Worm (Caenorhabditis elegans) whole organism, L4 larva: ENCODE results near the gene Y6E2A.1.

ENCODE experiments used
- F10B5.3 ChIP-seq: sonication (generic microtip); optimal IDR thresholded peaks from 2 replicates; lab custom pipeline; 2016; ENCODE audit warnings: mild to moderate bottlenecking, missing genetic modification characterization, missing compliant biosample characterization
- T20F7.1 ChIP-seq: fragments of 200-800 bp; sonication (Bioruptor generic); optimal IDR thresholded peaks from 2 replicates; lab custom pipeline; 2018; ENCODE audit warnings: mild to moderate bottlenecking, missing genetic modification characterization, missing compliant biosample characterization
- T26A8.4 ChIP-seq: fragments of 200-800 bp; sonication (Bioruptor generic); IDR thresholded peaks from 2 replicates; pipeline ENCODE4 v1.3.6; 2022; ENCODE audit warnings: missing genetic modification characterization, missing compliant biosample characterization
- Y105C5A.15 ChIP-seq: fragments of 200-800 bp; sonication (Bioruptor generic); IDR thresholded peaks from 2 replicates; pipeline ENCODE4 v1.3.6; 2022; ENCODE audit warnings: missing genetic modification characterization, missing compliant biosample characterization
- Y5F2A.4 ChIP-seq: fragments of 200-800 bp; sonication (Bioruptor generic); optimal IDR thresholded peaks from 2 replicates; lab custom pipeline; 2018; ENCODE audit warnings: mild to moderate bottlenecking, missing genetic modification characterization, missing compliant biosample characterization
- Y75B8A.6 ChIP-seq: fragments of 200-800 bp; sonication (Bioruptor generic); IDR thresholded peaks from 2 replicates; pipeline ENCODE4 v1.3.6; 2022; ENCODE audit warnings: missing genetic modification reagents, missing genetic modification characterization, missing compliant biosample characterization
- ZK337.2 ChIP-seq: fragments of 200-800 bp; sonication (Bioruptor generic); IDR thresholded peaks from 2 replicates; pipeline ENCODE4 v1.3.6; 2022; ENCODE audit warnings: missing genetic modification reagents, missing genetic modification characterization, missing compliant biosample characterization
- ceh-62 ChIP-seq: sonication (generic microtip); optimal IDR thresholded peaks from 2 replicates; lab custom pipeline; 2017; ENCODE audit warnings: missing biosample characterization, missing genetic modification characterization
- ceh-82 ChIP-seq: sonication (generic microtip); optimal IDR thresholded peaks from 2 replicates; lab custom pipeline; 2017; ENCODE audit warnings: missing biosample characterization, missing genetic modification characterization
- cey-2 ChIP-seq: sonication (generic microtip); optimal IDR thresholded peaks from 3 replicates; lab custom pipeline; 2017; ENCODE audit warnings: missing genetic modification characterization, mild to moderate bottlenecking, missing compliant biosample characterization, antibody characterized with exemption, borderline replicate concordance; ENCODE audit not compliant: insufficient read depth
- daf-12 ChIP-seq: fragments of 150-350 bp; optimal IDR thresholded peaks from 2 replicates; lab custom pipeline; 2014; ENCODE audit warnings: missing biosample characterization, missing genetic modification reagents, missing genetic modification characterization
- daf-16 ChIP-seq, 3 experiments: sonication (generic microtip); optimal IDR thresholded peaks; 2 replicates each; lab custom pipeline; 2016 to 2017; ENCODE audit warnings: missing genetic modification characterization in 3 of 3, missing genetic modification reagents in 3 of 3, mild to moderate bottlenecking in 2 of 3, missing compliant biosample characterization in 2 of 3, missing biosample characterization in 1 of 3, moderate library complexity in 1 of 3
- dmd-6 ChIP-seq: fragments of 200-800 bp; sonication (Bioruptor generic); IDR thresholded peaks from 2 replicates; pipeline ENCODE4 v1.3.6; 2022; ENCODE audit warnings: missing genetic modification reagents, missing genetic modification characterization, missing compliant biosample characterization
- dmd-8 ChIP-seq: fragments of 200-800 bp; sonication (Bioruptor generic); IDR thresholded peaks from 2 replicates; pipeline ENCODE4 v1.3.6; 2022; ENCODE audit warnings: missing genetic modification characterization, missing compliant biosample characterization
- duxl-1 ChIP-seq: sonication (generic microtip); optimal IDR thresholded peaks from 2 replicates; lab custom pipeline; 2016; ENCODE audit warnings: mild to moderate bottlenecking, missing genetic modification characterization, moderate library complexity, missing compliant biosample characterization; ENCODE audit not compliant: poor library complexity
- egl-43 ChIP-seq: fragments of 200-800 bp; sonication (Bioruptor generic); IDR thresholded peaks from 2 replicates; pipeline ENCODE4 v1.3.6; 2022; ENCODE audit warnings: missing genetic modification reagents, missing genetic modification characterization, missing compliant biosample characterization
- fkh-10 ChIP-seq: fragments of 150-350 bp; optimal IDR thresholded peaks from 2 replicates; lab custom pipeline; 2014; ENCODE audit warnings: missing biosample characterization, missing genetic modification reagents, missing genetic modification characterization
- gei-8 ChIP-seq: fragments of 200-800 bp; sonication (Bioruptor generic); optimal IDR thresholded peaks from 2 replicates; lab custom pipeline; 2018; ENCODE audit warnings: mild to moderate bottlenecking, missing genetic modification characterization, missing compliant biosample characterization
- hlh-11 ChIP-seq: fragments of 200-800 bp; sonication (Bioruptor generic); optimal IDR thresholded peaks from 2 replicates; lab custom pipeline; 2018; ENCODE audit warnings: mild to moderate bottlenecking, missing genetic modification characterization, missing compliant biosample characterization
- hlh-30 ChIP-seq: sonication (generic microtip); optimal IDR thresholded peaks from 2 replicates; lab custom pipeline; 2017; ENCODE audit warnings: antibody characterized with exemption, mild to moderate bottlenecking, missing genetic modification characterization, missing compliant biosample characterization; ENCODE audit not compliant: insufficient read depth
- lim-7 ChIP-seq: fragments of 200-800 bp; sonication (Bioruptor generic); IDR thresholded peaks from 2 replicates; pipeline ENCODE4 v1.3.6; 2022; ENCODE audit warnings: missing genetic modification characterization, missing compliant biosample characterization
- lin-15B ChIP-seq: fragments of 150-350 bp; sonication (generic microtip); optimal IDR thresholded peaks from 3 replicates; lab custom pipeline; 2014; ENCODE audit warnings: missing biosample characterization, missing genetic modification characterization
- madf-9 ChIP-seq: fragments of 200-800 bp; sonication (Bioruptor generic); conservative IDR thresholded peaks from 2 replicates; pipeline ENCODE4 v1.3.6; 2022; ENCODE audit warnings: missing genetic modification reagents, missing genetic modification characterization, missing compliant biosample characterization
- nhr-11 ChIP-seq: fragments of 150-350 bp; optimal IDR thresholded peaks from 2 replicates; lab custom pipeline; 2014; ENCODE audit warnings: missing biosample characterization, missing genetic modification characterization
- nhr-111 ChIP-seq: fragments of 200-800 bp; sonication (Bioruptor generic); optimal IDR thresholded peaks from 2 replicates; lab custom pipeline; 2018; ENCODE audit warnings: mild to moderate bottlenecking, missing genetic modification characterization, missing compliant biosample characterization
- nhr-77 ChIP-seq: fragments of 150-350 bp; optimal IDR thresholded peaks from 2 replicates; lab custom pipeline; 2014; ENCODE audit warnings: missing biosample characterization, missing genetic modification characterization
- sdz-12 ChIP-seq: fragments of 200-800 bp; sonication (Bioruptor generic); optimal IDR thresholded peaks from 2 replicates; lab custom pipeline; 2018; ENCODE audit warnings: mild to moderate bottlenecking, missing genetic modification characterization, missing compliant biosample characterization
- set-16 ChIP-seq: fragments of 200-800 bp; sonication (Bioruptor generic); IDR thresholded peaks from 2 replicates; pipeline ENCODE4 v1.3.6; 2022; ENCODE audit warnings: missing genetic modification reagents, missing genetic modification characterization, missing compliant biosample characterization
- tag-97 ChIP-seq: fragments of 200-800 bp; sonication (Bioruptor generic); IDR thresholded peaks from 2 replicates; pipeline ENCODE4 v1.3.6; 2022; ENCODE audit warnings: missing genetic modification characterization, missing compliant biosample characterization
- unc-62 ChIP-seq, 3 experiments: fragments of 150-350 bp in 1 of 3; sonication (generic microtip); optimal IDR thresholded peaks in 2 of 3; peaks in 1 of 3; 1 replicate in 1 of 3; 2 replicates in 2 of 3; lab custom pipeline; 2014 to 2017; ENCODE audit warnings: missing biosample characterization in 3 of 3, missing genetic modification characterization in 3 of 3, missing genetic modification reagents in 3 of 3, missing genotype in 1 of 3
- zip-11 ChIP-seq: fragments of 200-800 bp; sonication (Bioruptor generic); IDR thresholded peaks from 2 replicates; pipeline ENCODE4 v1.3.6; 2022; ENCODE audit warnings: missing genetic modification characterization, missing compliant biosample characterization
- zip-2 ChIP-seq: fragments of 150-350 bp; optimal IDR thresholded peaks from 2 replicates; lab custom pipeline; 2014; ENCODE audit warnings: missing biosample characterization, missing genetic modification characterization

Y6E2A.1 gene

ce11 chrV:15687660-15688059 lies 22.6 kb downstream of the Y6E2A.1 start, which contains the start of gene nhr-197:
Gene nhr-197 (plus strand): TSS chrV:15687960.
- TF ChIP-seq unc-62 (GFP tag; optimal IDR thresholded peaks at IDR 0.05 in 1 of 2; lab: Kevin White, UChicago) (peak in 1 of 2 experiments; percentile 57), unc-62 (tag; optimal IDR thresholded peaks at IDR 0.05; lab: Kevin White, UChicago) (no peak), lim-7 (no peak), fkh-10 (no peak), lin-15B (no peak), T26A8.4 (no peak), daf-16 (GFP tag; optimal IDR thresholded peaks at IDR 0.05; lab: Kevin White, UChicago) (no peak), daf-16 (tag; optimal IDR thresholded peaks at IDR 0.05; lab: Kevin White, UChicago) (no peak), dmd-6 (no peak)
- TF ChIP-seq, all 104 proteins: peak for 1

ce11 chrV:15685599-15685998 lies 24.7 kb downstream of the Y6E2A.1 start, which contains the start of gene nhr-196:
Gene nhr-196 (plus strand): TSS chrV:15685716.
- TF ChIP-seq duxl-1 (tag; lab: Kevin White, UChicago): no peak
- TF ChIP-seq nhr-11 (tag; lab: Kevin White, UChicago): no peak
- no peak for TF ChIP-seq Y105C5A.15
- no peak for TF ChIP-seq ceh-62 (tag; lab: Kevin White, UChicago)
- no peak for TF ChIP-seq nhr-111 (GFP tag; lab: Kevin White, UChicago)
- no peak for TF ChIP-seq unc-62 (GFP tag; optimal IDR thresholded peaks at IDR 0.05 in 1 of 2; lab: Kevin White, UChicago)
- TF ChIP-seq unc-62 (tag; optimal IDR thresholded peaks at IDR 0.05; lab: Kevin White, UChicago): no peak
- TF ChIP-seq, all 104 proteins: peak for 0

- TF ChIP-seq Y5F2A.4 (GFP tag; lab: Kevin White, UChicago) (no peak), sdz-12 (no peak), hlh-11 (no peak), madf-9 (GFP tag; lab: Robert Waterston, UW) (no peak), zip-11 (GFP tag; lab: Robert Waterston, UW) (no peak), ceh-82 (tag; lab: Kevin White, UChicago) (no peak), daf-12 (tag; lab: Kevin White, UChicago) (no peak), nhr-11 (tag; lab: Kevin White, UChicago) (no peak), T20F7.1 (GFP tag; lab: Kevin White, UChicago) (no peak), cey-2 (tag; lab: Kevin White, UChicago) (no peak), egl-43 (GFP tag; lab: Robert Waterston, UW) (no peak), tag-97 (no peak), zip-2 (tag; lab: Kevin White, UChicago) (no peak)
Measured at ce11 chrV:15677222-15677621, 33.1 kb downstream of the Y6E2A.1 start, which contains the start of gene nhr-52. Gene nhr-52 (plus strand): TSS chrV:15677522.

- 0 out of 2 replicates have a peak, but pooled peaks have one; percentile 31 for TF ChIP-seq dmd-8
- no peak for TF ChIP-seq madf-9 (GFP tag; lab: Robert Waterston, UW)
- TF ChIP-seq hlh-30 (tag; lab: Kevin White, UChicago): no peak
- no peak for TF ChIP-seq daf-16 (GFP tag; optimal IDR thresholded peaks at IDR 0.05; lab: Kevin White, UChicago)
- no peak for TF ChIP-seq daf-16 (tag; optimal IDR thresholded peaks at IDR 0.05; lab: Kevin White, UChicago)
- peak; percentile 55 for TF ChIP-seq set-16 (GFP tag; lab: Robert Waterston, UW)
- TF ChIP-seq nhr-77 (tag; lab: Kevin White, UChicago): no peak
- TF ChIP-seq sdz-12: no peak
- TF ChIP-seq gei-8 (GFP tag; lab: Kevin White, UChicago): no peak
- TF ChIP-seq Y75B8A.6 (GFP tag; lab: Robert Waterston, UW): no peak
- no peak for TF ChIP-seq ZK337.2 (GFP tag; lab: Robert Waterston, UW)
- TF ChIP-seq Y5F2A.4 (GFP tag; lab: Kevin White, UChicago): no peak
- TF ChIP-seq F10B5.3 (tag; lab: Kevin White, UChicago): no peak
Measured at ce11 chrV:15674899-15675298, 35.4 kb downstream of the Y6E2A.1 start.
